Fruit fly (Drosophila melanogaster) whole organism, wandering third instar larva: ENCODE data around the gene SdhAL.

Experiments
- Hr83 ChIP-seq: fragments of 200-300 bp; sonication (Bioruptor generic); optimal IDR thresholded peaks from 2 replicates; lab custom pipeline; 2016; ENCODE audit warnings: missing biosample characterization, mild to moderate bottlenecking, missing genetic modification characterization, moderate library complexity; ENCODE audit not compliant: poor library complexity, severe bottlenecking
- Jra ChIP-seq: sonication (Bioruptor generic); optimal IDR thresholded peaks from 2 replicates; lab custom pipeline; 2016; ENCODE audit warnings: missing biosample characterization, missing genetic modification characterization
- Myc ChIP-seq: fragments of >200 bp; optimal IDR thresholded peaks from 2 replicates; lab custom pipeline; 2017
- brk ChIP-seq: fragments of 200-800 bp; sonication (Bioruptor generic); optimal IDR thresholded peaks from 2 replicates; lab custom pipeline; 2016; ENCODE audit warnings: missing biosample characterization, mild to moderate bottlenecking, missing genetic modification characterization
- fru ChIP-seq: fragments of 200-800 bp; sonication (Bioruptor generic); optimal IDR thresholded peaks from 3 replicates; lab custom pipeline; 2016; ENCODE audit warnings: missing biosample characterization, mild to moderate bottlenecking, missing genetic modification characterization
- h ChIP-seq: fragments of 200-800 bp; sonication (Bioruptor generic); optimal IDR thresholded peaks from 3 replicates; lab custom pipeline; 2016; ENCODE audit warnings: missing biosample characterization, mild to moderate bottlenecking, missing genetic modification characterization
- lola ChIP-seq: fragments of >200 bp; optimal IDR thresholded peaks from 2 replicates; lab custom pipeline; 2017; ENCODE audit warnings: missing biosample characterization, missing genetic modification characterization
- pan ChIP-seq: fragments of >200 bp; optimal IDR thresholded peaks from 2 replicates; lab custom pipeline; 2017
- sage ChIP-seq: fragments of 200-800 bp; sonication (Bioruptor generic); optimal IDR thresholded peaks from 2 replicates; lab custom pipeline; 2016; ENCODE audit warnings: missing biosample characterization, mild to moderate bottlenecking, missing genetic modification characterization

DNA sequence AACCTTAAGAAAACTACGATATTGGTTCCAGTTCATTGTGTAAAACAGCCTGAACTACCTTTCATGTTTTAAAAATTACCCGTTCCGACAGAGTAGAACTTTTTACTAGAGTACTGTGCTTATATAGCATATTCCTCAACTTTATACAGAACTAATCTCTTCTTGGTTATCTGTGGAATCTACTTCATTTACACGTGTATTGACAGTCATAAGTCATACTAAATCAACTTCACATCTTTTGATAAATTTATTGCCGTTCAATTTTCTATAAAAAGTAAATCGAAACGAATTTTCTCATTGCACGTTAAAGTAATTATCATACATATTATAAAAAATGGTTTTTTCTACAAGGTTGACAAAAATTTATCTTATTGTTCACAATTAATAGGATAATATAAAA, 49.1 kb upstream of the SdhAL start, which contains the start of gene CG42397:
- TF ChIP-seq Hr83 (GFP tag; lab: Kevin White, UChicago) (no peak), Myc (lab: Kevin White, UChicago) (no peak), h (GFP tag; lab: Kevin White, UChicago) (no peak), sage (GFP tag; lab: Kevin White, UChicago) (no peak), lola (GFP tag; lab: Kevin White, UChicago) (no peak), pan (lab: Kevin White, UChicago) (no peak), Jra (GFP tag; lab: Kevin White, UChicago) (no peak), fru (GFP tag; lab: Kevin White, UChicago) (no peak), brk (GFP tag; lab: Kevin White, UChicago) (no peak)
